Worm (Caenorhabditis elegans) whole organism, L1 larva: ENCODE results near the gene C18G1.9.

Experiments used
- C16A3.4 ChIP-seq: fragments of 150-350 bp; optimal IDR thresholded peaks from 2 replicates; lab custom pipeline; 2014; ENCODE audit warnings: missing biosample characterization, missing genetic modification characterization
- aha-1 ChIP-seq: fragments of 150-350 bp; optimal IDR thresholded peaks from 2 replicates; lab custom pipeline; 2014; ENCODE audit warnings: missing biosample characterization, missing genetic modification characterization
- dpl-1 ChIP-seq, 3 experiments: fragments of 150-350 bp in 2 of 3; sonication (generic microtip) in 1 of 3; optimal IDR thresholded peaks; 2 replicates each; lab custom pipeline; 2014 to 2017; ENCODE audit warnings: missing biosample characterization in 3 of 3, missing genetic modification characterization in 3 of 3, missing genetic modification reagents in 3 of 3
- egl-27 ChIP-seq, 2 experiments: fragments of 150-350 bp in 1 of 2; sonication (generic microtip); optimal IDR thresholded peaks; 3 replicates each; lab custom pipeline; 2017 to 2018; ENCODE audit warnings: missing biosample characterization in 2 of 2, missing genetic modification characterization in 2 of 2, missing genetic modification reagents in 2 of 2
- lin-13 ChIP-seq: fragments of 150-350 bp; optimal IDR thresholded peaks from 2 replicates; lab custom pipeline; 2014; ENCODE audit warnings: missing biosample characterization, missing genetic modification reagents, missing genetic modification characterization
- lin-39 ChIP-seq: fragments of 150-350 bp; optimal IDR thresholded peaks from 2 replicates; lab custom pipeline; 2014; ENCODE audit warnings: missing biosample characterization, missing genetic modification reagents, missing genetic modification characterization
- lsy-2 ChIP-seq, 2 experiments: fragments of 150-350 bp; optimal IDR thresholded peaks; 2 replicates each; lab custom pipeline; 2014; ENCODE audit warnings: missing biosample characterization in 2 of 2, missing genetic modification characterization in 2 of 2
- mep-1 ChIP-seq: fragments of 150-350 bp; optimal IDR thresholded peaks from 2 replicates; lab custom pipeline; 2014; ENCODE audit warnings: missing biosample characterization, missing genetic modification characterization
- nhr-11 ChIP-seq: fragments of 150-350 bp; optimal IDR thresholded peaks from 2 replicates; lab custom pipeline; 2014; ENCODE audit warnings: missing biosample characterization, missing genetic modification characterization
- nhr-76 ChIP-seq: sonication (generic microtip); optimal IDR thresholded peaks from 2 replicates; lab custom pipeline; 2017; ENCODE audit warnings: missing biosample characterization, missing genetic modification characterization
- nhr-77 ChIP-seq: fragments of 150-350 bp; optimal IDR thresholded peaks from 2 replicates; lab custom pipeline; 2014; ENCODE audit warnings: missing biosample characterization, missing genetic modification characterization
- pqm-1 ChIP-seq: sonication (generic microtip); optimal IDR thresholded peaks from 3 replicates; lab custom pipeline; 2017; ENCODE audit warnings: missing biosample characterization, missing genetic modification characterization

ce11 chrV:4737727-4738126 is 31.8 kb downstream of the C18G1.9 start, which contains the start of gene F39G3.2:
- no peak for TF ChIP-seq aha-1
- no peak for TF ChIP-seq egl-27 (tag; optimal IDR thresholded peaks at IDR 0.05; lab: Kevin White, UChicago)
- no peak for TF ChIP-seq lin-39 (tag; lab: Kevin White, UChicago)
- TF ChIP-seq nhr-77 (tag; lab: Kevin White, UChicago) = no peak
- TF ChIP-seq nhr-11 (tag; lab: Kevin White, UChicago) = no peak
- no peak for TF ChIP-seq pqm-1 (tag; lab: Kevin White, UChicago)
- no peak for TF ChIP-seq dpl-1 (GFP tag; optimal IDR thresholded peaks at IDR 0.05; lab: Kevin White, UChicago)
- TF ChIP-seq C16A3.4 (tag; lab: Kevin White, UChicago) = no peak
- no peak for TF ChIP-seq mep-1 (tag; lab: Kevin White, UChicago)
- no peak for TF ChIP-seq lsy-2 (tag; optimal IDR thresholded peaks at IDR 0.05; lab: Kevin White, UChicago)
- TF ChIP-seq nhr-76 = no peak
- TF ChIP-seq lin-13 (GFP tag; lab: Kevin White, UChicago) = no peak
